Fruit fly (Drosophila melanogaster): ENCODE results near the gene mRpL11.

mRpL11 gene

DNA sequence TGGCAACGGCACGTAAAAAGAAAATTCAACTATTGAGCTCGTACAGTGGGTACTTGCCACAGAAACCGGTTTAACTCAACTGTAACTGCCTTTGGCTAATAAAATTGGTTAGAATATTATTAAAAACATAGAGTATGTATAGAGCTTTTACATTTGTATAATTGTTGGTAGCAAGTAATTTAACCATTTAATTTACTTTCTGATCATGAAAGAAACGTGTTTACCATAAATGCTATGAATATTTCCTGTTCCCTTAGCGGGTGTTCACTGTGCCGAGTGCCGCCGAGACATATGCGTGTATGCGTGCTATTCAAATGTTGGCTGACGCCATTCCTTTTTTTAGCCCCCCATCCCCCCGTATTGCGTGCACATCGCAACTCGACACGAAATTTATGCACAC, 37.1 kb downstream of the mRpL11 start:
- TF ChIP-seq svp (GFP tag) (no peak), Ets21C (GFP tag; optimal IDR thresholded peaks at IDR 0.05) (no peak), Smox (GFP tag; optimal IDR thresholded peaks at IDR 0.05) (no peak), CG6276 (GFP tag; optimal IDR thresholded peaks at IDR 0.05) (no peak), CG6792 (GFP tag; optimal IDR thresholded peaks at IDR 0.05) (no peak), Sox14 (GFP tag; optimal IDR thresholded peaks at IDR 0.05) (no peak), salr (GFP tag; optimal IDR thresholded peaks at IDR 0.05) (no peak), CG11902 (GFP tag; optimal IDR thresholded peaks at IDR 0.05) (no peak), Sox102F (GFP tag; optimal IDR thresholded peaks at IDR 0.05) (no peak), CG15336 (GFP tag; IDR thresholded peaks at IDR 0.05) (no peak), Hr39 (GFP tag; optimal IDR thresholded peaks at IDR 0.05) (no peak), Met (GFP tag; optimal IDR thresholded peaks at IDR 0.05) (no peak)

DNA sequence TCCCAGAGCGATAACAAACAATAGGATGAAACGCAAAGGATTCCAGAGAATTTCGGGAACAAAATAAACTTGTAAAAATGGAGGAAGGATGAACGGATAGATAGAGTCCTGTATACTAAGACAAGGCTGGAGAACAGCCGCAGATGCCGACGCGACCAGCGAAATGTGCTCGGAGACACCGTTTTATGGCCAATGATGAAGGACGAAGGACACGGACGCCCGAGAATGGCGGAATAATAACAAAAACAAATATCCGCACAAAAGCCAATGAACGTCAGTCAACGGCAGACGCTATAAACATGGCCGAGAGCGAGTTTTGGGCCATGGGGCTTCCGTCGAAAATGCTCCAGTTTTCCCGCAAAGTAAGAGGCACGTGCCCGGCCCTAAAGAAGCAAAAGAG, 43.4 kb downstream of the mRpL11 start:
- TF ChIP-seq CG34406 (GFP tag; optimal IDR thresholded peaks at IDR 0.05) (no peak), Ets96B (tag; optimal IDR thresholded peaks at IDR 0.05) (no peak), Hr38 (GFP tag; optimal IDR thresholded peaks at IDR 0.05) (no peak), CG6163 (GFP tag; IDR thresholded peaks at IDR 0.05) (no peak), CG3032 (tag; optimal IDR thresholded peaks at IDR 0.05) (no peak), CG10631 (GFP tag; optimal IDR thresholded peaks at IDR 0.05) (no peak), Sox15 (GFP tag; optimal IDR thresholded peaks at IDR 0.05) (no peak)

DNA sequence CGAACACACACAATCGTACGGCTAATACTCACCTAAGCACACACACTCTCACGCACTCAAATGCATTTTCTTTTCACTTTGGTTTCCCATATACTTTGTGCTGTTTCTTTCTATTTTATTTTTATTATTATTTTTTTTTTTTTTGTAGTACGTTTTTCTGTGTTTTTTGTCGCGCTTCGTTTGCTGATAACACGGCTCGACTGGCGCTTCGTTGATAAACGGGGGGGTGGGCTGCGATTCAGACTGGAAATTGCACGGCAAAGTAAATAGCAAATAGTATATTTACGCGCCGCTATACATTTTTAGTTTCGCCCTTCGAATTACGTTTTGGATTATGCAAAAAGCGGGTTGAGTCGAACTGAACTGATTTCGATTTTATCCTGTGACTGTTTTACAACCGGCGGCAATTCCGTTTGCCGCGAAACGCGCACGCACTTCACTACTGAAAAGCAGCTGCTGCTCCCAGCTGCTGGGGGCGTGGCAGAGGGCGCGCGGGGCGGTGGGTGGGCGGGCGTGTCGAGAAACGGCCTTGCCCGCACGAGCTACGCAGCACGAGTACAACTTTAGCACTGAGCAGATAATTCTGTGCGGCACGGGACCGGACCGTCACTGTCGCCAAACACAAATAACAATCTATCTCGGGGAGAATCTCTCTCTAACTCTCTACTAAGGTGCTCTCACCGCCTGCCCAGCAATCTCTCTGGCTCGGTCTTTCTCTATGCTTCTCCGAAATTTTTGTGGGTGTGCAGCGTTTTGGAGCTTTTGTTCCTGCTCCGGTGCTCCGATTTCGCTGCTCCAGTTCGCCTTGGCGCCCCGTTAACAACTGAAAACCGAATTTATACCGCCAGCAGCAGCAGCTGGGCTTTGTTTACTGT, 46.1 kb downstream of the mRpL11 start, which contains the start of gene Pde6:
Gene Pde6 (minus strand): TSS at position 825 of the 875 bp plus-strand sequence.
- no peak for TF ChIP-seq CG7368 (GFP tag; optimal IDR thresholded peaks at IDR 0.05)
- TF ChIP-seq CG3919 (GFP tag; optimal IDR thresholded peaks at IDR 0.05) = peak; percentile 12
- TF ChIP-seq svp (GFP tag) = peak; percentile 52
- peak in 1 of 2 experiments; percentile 77 for TF ChIP-seq salr (GFP tag; optimal IDR thresholded peaks at IDR 0.05)
- TF ChIP-seq CG6792 (GFP tag; optimal IDR thresholded peaks at IDR 0.05) = no peak
- peak; percentile 32 for TF ChIP-seq CG1621 (tag; optimal IDR thresholded peaks at IDR 0.05)
- peak; percentile 76 for TF ChIP-seq CG15336 (GFP tag; IDR thresholded peaks at IDR 0.05)
- TF ChIP-seq topi (GFP tag; optimal IDR thresholded peaks at IDR 0.05) = no peak
- peak; percentile 58 for TF ChIP-seq dsx (GFP tag; optimal IDR thresholded peaks at IDR 0.05; ENCODE audit: poor library complexity, severe bottlenecking)
- TF ChIP-seq Eip75B (GFP tag; optimal IDR thresholded peaks at IDR 0.05) = peak; percentile 32
- no peak for TF ChIP-seq Hr38 (GFP tag; optimal IDR thresholded peaks at IDR 0.05)
- peak; percentile 0 for TF ChIP-seq CG8632 (GFP tag; optimal IDR thresholded peaks at IDR 0.05)
- peak; percentile 63 for TF ChIP-seq achi (GFP tag; optimal IDR thresholded peaks at IDR 0.05)
- no peak for TF ChIP-seq Hr39 (GFP tag; optimal IDR thresholded peaks at IDR 0.05)
- no peak for TF ChIP-seq CG8319 (GFP tag; optimal IDR thresholded peaks at IDR 0.05)
- no peak for TF ChIP-seq fd85E (GFP tag; optimal IDR thresholded peaks at IDR 0.05)
- TF ChIP-seq eg (GFP tag; IDR thresholded peaks at IDR 0.05) = peak; percentile 95
- TF ChIP-seq dac (GFP tag; optimal IDR thresholded peaks at IDR 0.05) = peak; percentile 44
- TF ChIP-seq CG8119 (GFP tag; IDR thresholded peaks at IDR 0.05) = peak; percentile 88
- TF ChIP-seq Eip78C (GFP tag) = peak; percentile 26
- TF ChIP-seq Met (GFP tag; optimal IDR thresholded peaks at IDR 0.05) = no peak
- TF ChIP-seq Ets96B (tag; optimal IDR thresholded peaks at IDR 0.05) = peak; percentile 43
- no peak for TF ChIP-seq vri (GFP tag; optimal IDR thresholded peaks at IDR 0.05)
- TF ChIP-seq CG9139 (GFP tag; optimal IDR thresholded peaks at IDR 0.05) = peak; percentile 4
- TF ChIP-seq CG6854 (GFP tag; optimal IDR thresholded peaks at IDR 0.05) = no peak
- no peak for TF ChIP-seq cyc (GFP tag; optimal IDR thresholded peaks at IDR 0.05)
- TF ChIP-seq CG16779 (tag; optimal IDR thresholded peaks at IDR 0.05) = peak; percentile 77
- peak; percentile 3 for TF ChIP-seq Sox14 (GFP tag; optimal IDR thresholded peaks at IDR 0.05)
- TF ChIP-seq CG10669 (GFP tag; optimal IDR thresholded peaks at IDR 0.05) = no peak
- peak; percentile 43 for TF ChIP-seq Hr4 (GFP tag; optimal IDR thresholded peaks at IDR 0.05)
- TF ChIP-seq CG31627 (GFP tag; optimal IDR thresholded peaks at IDR 0.05) = no peak
- TF ChIP-seq CG11762 (GFP tag; optimal IDR thresholded peaks at IDR 0.05; ENCODE audit: insufficient read depth) = no peak
- no peak for TF ChIP-seq fd59A (GFP tag; optimal IDR thresholded peaks at IDR 0.05)
- no peak for TF ChIP-seq acj6 (GFP tag; optimal IDR thresholded peaks at IDR 0.05)
- TF ChIP-seq CG4318 (GFP tag; optimal IDR thresholded peaks at IDR 0.05) = no peak
- TF ChIP-seq CG11294 (GFP tag; IDR thresholded peaks at IDR 0.05) = no peak; the same call in 1 of the 2 replicates
- TF ChIP-seq Blimp-1 (GFP tag; optimal IDR thresholded peaks at IDR 0.05) = no peak

Measured in whole organism, prepupa.